Fruit fly (Drosophila melanogaster) whole organism, prepupa: ENCODE measurements around the gene CG33644.

Experiments used
- CG6792 ChIP-seq: fragments of 200-800 bp; sonication (Bioruptor generic); optimal IDR thresholded peaks from 3 replicates; lab custom pipeline; 2016; ENCODE audit warnings: missing biosample characterization, missing genetic modification characterization
- Sox15 ChIP-seq: fragments of 200-800 bp; sonication (Bioruptor generic); optimal IDR thresholded peaks from 3 replicates; lab custom pipeline; 2016; ENCODE audit warnings: missing biosample characterization, missing genetic modification characterization
- esn ChIP-seq: fragments of 200-800 bp; sonication (Bioruptor generic); optimal IDR thresholded peaks from 2 replicates; lab custom pipeline; 2016; ENCODE audit warnings: missing biosample characterization, mild to moderate bottlenecking, missing genetic modification characterization, moderate library complexity
- fkh ChIP-seq: fragments of 200-800 bp; sonication (Bioruptor generic); optimal IDR thresholded peaks from 3 replicates; lab custom pipeline; 2017; ENCODE audit warnings: missing biosample characterization, mild to moderate bottlenecking, missing genetic modification characterization, moderate library complexity
- pdm3 ChIP-seq: fragments of 200-800 bp; sonication (Bioruptor generic); optimal IDR thresholded peaks from 3 replicates; lab custom pipeline; 2016; ENCODE audit warnings: missing biosample characterization, missing genetic modification characterization

DNA sequence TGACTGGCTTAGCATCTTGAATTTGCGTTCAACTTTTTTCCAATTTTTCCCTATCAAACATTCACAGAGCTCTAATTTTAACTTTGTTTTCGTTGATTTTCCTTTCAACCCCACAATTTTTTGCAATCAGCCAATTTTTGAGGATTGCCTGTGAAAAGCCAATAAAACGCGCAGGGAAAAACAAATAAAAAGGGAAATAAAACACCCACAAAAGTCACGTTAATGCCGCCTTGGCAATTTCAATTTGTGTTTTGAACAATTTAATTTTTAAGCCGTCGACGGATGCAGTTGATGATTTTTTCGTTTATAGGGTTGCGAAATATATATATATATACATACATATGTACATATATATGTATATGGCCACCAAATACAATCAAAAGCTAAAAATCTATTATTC, 37.1 kb downstream of the CG33644 start:
- no peak for TF ChIP-seq Sox15 (GFP tag; lab: Kevin White, UChicago)
- no peak for TF ChIP-seq esn (GFP tag; lab: Kevin White, UChicago)
- TF ChIP-seq fkh (GFP tag; lab: Kevin White, UChicago), result no peak
- no peak for TF ChIP-seq pdm3 (GFP tag; lab: Kevin White, UChicago)
- no peak for TF ChIP-seq CG6792 (GFP tag; lab: Kevin White, UChicago)
